Worm (Caenorhabditis elegans) whole organism, early embryonic: ENCODE results near the gene lite-1.

Experiments used
- B0310.2 ChIP-seq: sonication (generic microtip); optimal IDR thresholded peaks from 2 replicates; lab custom pipeline; 2016; ENCODE audit warnings: mild to moderate bottlenecking, missing genetic modification characterization, missing compliant biosample characterization
- F13C5.2 ChIP-seq: sonication (generic microtip); optimal IDR thresholded peaks from 2 replicates; lab custom pipeline; 2017; ENCODE audit warnings: mild to moderate bottlenecking, missing genetic modification characterization, inconsistent platforms, missing compliant biosample characterization
- aly-1 ChIP-seq: sonication (generic microtip); optimal IDR thresholded peaks from 2 replicates; lab custom pipeline; 2016; ENCODE audit warnings: missing genetic modification characterization, missing compliant biosample characterization
- ama-1 ChIP-seq: fragments of 150-350 bp; optimal IDR thresholded peaks from 2 replicates; lab custom pipeline; 2014
- ceh-13 ChIP-seq: fragments of 200-800 bp; sonication (Bioruptor generic); optimal IDR thresholded peaks from 2 replicates; lab custom pipeline; 2018; ENCODE audit warnings: mild to moderate bottlenecking, missing genetic modification characterization, missing compliant biosample characterization
- ceh-36 ChIP-seq: sonication (generic microtip); optimal IDR thresholded peaks from 2 replicates; lab custom pipeline; 2016; ENCODE audit warnings: missing genetic modification characterization, inconsistent platforms, missing compliant biosample characterization
- ets-7 ChIP-seq: sonication (generic microtip); optimal IDR thresholded peaks from 2 replicates; lab custom pipeline; 2016; ENCODE audit warnings: missing genotype, missing genetic modification characterization, missing compliant biosample characterization
- flt-1 ChIP-seq: fragments of 200-800 bp; sonication (Bioruptor generic); IDR thresholded peaks from 2 replicates; pipeline ENCODE4 v1.3.6; 2022; ENCODE audit warnings: missing genetic modification characterization, missing compliant biosample characterization
- hmbx-1 ChIP-seq: sonication (generic microtip); optimal IDR thresholded peaks from 2 replicates; lab custom pipeline; 2016; ENCODE audit warnings: mild to moderate bottlenecking, missing genetic modification characterization, missing compliant biosample characterization
- hmg-4 ChIP-seq: fragments of 200-800 bp; sonication (Bioruptor generic); optimal IDR thresholded peaks from 2 replicates; lab custom pipeline; 2018; ENCODE audit warnings: mild to moderate bottlenecking, missing genetic modification characterization, missing compliant biosample characterization
- hnd-1 ChIP-seq: sonication (generic microtip); optimal IDR thresholded peaks from 2 replicates; lab custom pipeline; 2016; ENCODE audit warnings: missing genetic modification characterization, missing compliant biosample characterization
- pes-1 ChIP-seq: fragments of 200-800 bp; sonication (Bioruptor generic); IDR thresholded peaks from 2 replicates; pipeline ENCODE4 v1.3.6; 2022; ENCODE audit warnings: missing genetic modification reagents, missing genetic modification characterization, missing compliant biosample characterization
- scrt-1 ChIP-seq: fragments of 200-800 bp; sonication (Bioruptor generic); IDR thresholded peaks from 2 replicates; pipeline ENCODE4 v1.3.6; 2022; ENCODE audit warnings: missing genetic modification characterization, missing compliant biosample characterization
- sea-1 ChIP-seq: fragments of 200-800 bp; sonication (Bioruptor generic); conservative IDR thresholded peaks from 2 replicates; pipeline ENCODE4 v1.3.6; 2022; ENCODE audit warnings: missing genetic modification characterization, missing compliant biosample characterization
- tbx-11 ChIP-seq: fragments of 200-800 bp; sonication (Bioruptor generic); IDR thresholded peaks from 2 replicates; pipeline ENCODE4 v1.3.6; 2022; ENCODE audit warnings: missing genetic modification characterization, missing compliant biosample characterization
- tbx-37 ChIP-seq: fragments of 200-800 bp; sonication (Bioruptor generic); conservative IDR thresholded peaks from 2 replicates; pipeline ENCODE4 v1.3.6; 2022; ENCODE audit warnings: missing genetic modification reagents, missing genetic modification characterization, missing compliant biosample characterization
- tra-4 ChIP-seq: sonication (generic microtip); optimal IDR thresholded peaks from 2 replicates; lab custom pipeline; 2017; ENCODE audit warnings: missing genetic modification characterization, missing compliant biosample characterization

lite-1 gene

ce11 chrX:6189955-6190354 is 40.6 kb downstream of the lite-1 start, which contains the start of gene T13C5.9:
Gene T13C5.9, plus strand, starts transcription at chrX:6190255.
- TF ChIP-seq scrt-1 (no peak), ama-1 (no peak), tbx-11 (GFP tag; lab: Robert Waterston, UW) (no peak), ets-7 (tag; lab: Kevin White, UChicago) (no peak), B0310.2 (no peak), pes-1 (no peak), hnd-1 (tag; lab: Kevin White, UChicago) (no peak), flt-1 (GFP tag; lab: Robert Waterston, UW) (no peak), sea-1 (no peak)

ce11 chrX:6187848-6188247 is 42.7 kb downstream of the lite-1 start, which contains the start of gene T13C5.10:
Gene T13C5.10, plus strand, starts transcription at chrX:6188148.
- TF ChIP-seq flt-1 (GFP tag; lab: Robert Waterston, UW) (no peak), tra-4 (tag; lab: Kevin White, UChicago) (no peak), ama-1 (no peak), hmg-4 (GFP tag; lab: Kevin White, UChicago) (no peak), hnd-1 (tag; lab: Kevin White, UChicago) (no peak), scrt-1 (no peak), F13C5.2 (tag; lab: Kevin White, UChicago) (no peak), hmbx-1 (tag; lab: Kevin White, UChicago) (no peak), sea-1 (no peak), tbx-11 (GFP tag; lab: Robert Waterston, UW) (no peak), B0310.2 (no peak), tbx-37 (GFP tag; lab: Robert Waterston, UW) (no peak), ets-7 (tag; lab: Kevin White, UChicago) (no peak), pes-1 (no peak)

- TF ChIP-seq scrt-1: no peak
Measured at ce11 chrX:6184709-6185108, 45.9 kb downstream of the lite-1 start, which contains the start of gene T13C5.2. Gene T13C5.2, plus strand, starts transcription at chrX:6185009.

ce11 chrX:6180293-6180692 is 50.3 kb downstream of the lite-1 start, which contains the start of gene T13C5.7:
Gene T13C5.7, plus strand, starts transcription at chrX:6180593.
- no peak for TF ChIP-seq B0310.2
- TF ChIP-seq hmg-4 (GFP tag; lab: Kevin White, UChicago): no peak
- TF ChIP-seq tra-4 (tag; lab: Kevin White, UChicago): no peak
- no peak for TF ChIP-seq pes-1

- TF ChIP-seq sea-1 (no peak), hmbx-1 (tag; lab: Kevin White, UChicago) (no peak), tra-4 (tag; lab: Kevin White, UChicago) (no peak), ama-1 (no peak), hmg-4 (GFP tag; lab: Kevin White, UChicago) (no peak), scrt-1 (no peak), ceh-13 (no peak), F13C5.2 (tag; lab: Kevin White, UChicago) (no peak), tbx-37 (GFP tag; lab: Robert Waterston, UW) (no peak), tbx-11 (GFP tag; lab: Robert Waterston, UW) (no peak), B0310.2 (no peak), ets-7 (tag; lab: Kevin White, UChicago) (no peak), aly-1 (no peak), hnd-1 (tag; lab: Kevin White, UChicago) (no peak), flt-1 (GFP tag; lab: Robert Waterston, UW) (no peak), pes-1 (no peak), ceh-36 (tag; lab: Kevin White, UChicago) (no peak)
Measured at ce11 chrX:6178989-6179388, 51.6 kb downstream of the lite-1 start.

- TF ChIP-seq tra-4 (tag; lab: Kevin White, UChicago) (no peak), tbx-37 (GFP tag; lab: Robert Waterston, UW) (no peak), B0310.2 (no peak), sea-1 (no peak)
Measured at ce11 chrX:6177944-6178566, 52.5 kb downstream of the lite-1 start, which contains the start of the genes T25B2.4 and T13C5.3. Gene T25B2.4, plus strand, starts transcription at chrX:6178244. Gene T13C5.3, plus strand, starts transcription at chrX:6178516.
